Worm (Caenorhabditis elegans) whole organism, L1 larva: ENCODE data around the gene T20B12.5.

Experiments
- C04F5.9 ChIP-seq: sonication (generic microtip); optimal IDR thresholded peaks from 2 replicates; lab custom pipeline; 2016; ENCODE audit warnings: missing genetic modification characterization, missing compliant biosample characterization
- C16A3.4 ChIP-seq: fragments of 150-350 bp; optimal IDR thresholded peaks from 2 replicates; lab custom pipeline; 2014; ENCODE audit warnings: missing biosample characterization, missing genetic modification characterization
- F16B12.6 ChIP-seq: fragments of 150-350 bp; optimal IDR thresholded peaks from 2 replicates; lab custom pipeline; 2014; ENCODE audit warnings: missing biosample characterization, missing genetic modification characterization
- Y116A8C.19 ChIP-seq: sonication (generic microtip); optimal IDR thresholded peaks from 2 replicates; lab custom pipeline; 2016; ENCODE audit warnings: missing compliant biosample characterization, missing genetic modification characterization, borderline replicate concordance
- aha-1 ChIP-seq: fragments of 150-350 bp; optimal IDR thresholded peaks from 2 replicates; lab custom pipeline; 2014; ENCODE audit warnings: missing biosample characterization, missing genetic modification characterization
- aly-2 ChIP-seq: fragments of 150-350 bp; optimal IDR thresholded peaks from 2 replicates; lab custom pipeline; 2014; ENCODE audit warnings: missing biosample characterization, missing genetic modification characterization
- ceh-8 ChIP-seq: fragments of 200-800 bp; sonication (Bioruptor generic); optimal IDR thresholded peaks from 2 replicates; lab custom pipeline; 2018; ENCODE audit warnings: mild to moderate bottlenecking, missing genetic modification characterization, moderate library complexity, missing compliant biosample characterization
- ceh-88 ChIP-seq: fragments of 200-800 bp; sonication (Bioruptor generic); IDR thresholded peaks from 2 replicates; pipeline ENCODE4 v1.3.6; 2022; ENCODE audit warnings: missing genetic modification characterization, missing compliant biosample characterization
- ceh-90 ChIP-seq: sonication (generic microtip); optimal IDR thresholded peaks from 2 replicates; lab custom pipeline; 2016; ENCODE audit warnings: missing genetic modification characterization, missing compliant biosample characterization
- dpl-1 ChIP-seq, 3 experiments: fragments of 150-350 bp in 2 of 3; sonication (generic microtip) in 1 of 3; optimal IDR thresholded peaks; 2 replicates each; lab custom pipeline; 2014 to 2017; ENCODE audit warnings: missing biosample characterization in 3 of 3, missing genetic modification characterization in 3 of 3, missing genetic modification reagents in 3 of 3
- dsc-1 ChIP-seq: sonication (generic microtip); optimal IDR thresholded peaks from 2 replicates; lab custom pipeline; 2016; ENCODE audit warnings: mild to moderate bottlenecking, missing genetic modification characterization, missing compliant biosample characterization
- efl-3 ChIP-seq: fragments of 200-800 bp; sonication (Bioruptor generic); optimal IDR thresholded peaks from 2 replicates; lab custom pipeline; 2018; ENCODE audit warnings: mild to moderate bottlenecking, missing genetic modification characterization, missing compliant biosample characterization
- elt-3 ChIP-seq, 6 experiments: fragments of 150-350 bp in 1 of 6; sonication (generic microtip); optimal IDR thresholded peaks; 2 replicates each; lab custom pipeline; 2017 to 2018; ENCODE audit warnings: missing biosample characterization in 6 of 6, missing genetic modification characterization in 6 of 6, inconsistent platforms in 1 of 6
- fkh-4 ChIP-seq: sonication (generic microtip); optimal IDR thresholded peaks from 2 replicates; lab custom pipeline; 2016; ENCODE audit warnings: missing compliant biosample characterization, missing genetic modification characterization, borderline replicate concordance
- fkh-8 ChIP-seq: sonication (generic microtip); optimal IDR thresholded peaks from 2 replicates; lab custom pipeline; 2016; ENCODE audit warnings: mild to moderate bottlenecking, missing genetic modification characterization, missing compliant biosample characterization
- fos-1 ChIP-seq: fragments of 150-350 bp; optimal IDR thresholded peaks from 2 replicates; lab custom pipeline; 2014; ENCODE audit warnings: missing biosample characterization, missing genetic modification characterization
- hlh-17 ChIP-seq: fragments of 200-800 bp; sonication (Bioruptor generic); optimal IDR thresholded peaks from 2 replicates; lab custom pipeline; 2018; ENCODE audit warnings: missing genetic modification characterization, mild to moderate bottlenecking, missing compliant biosample characterization, moderate library complexity, borderline replicate concordance
- hlh-4 ChIP-seq: sonication (generic microtip); optimal IDR thresholded peaks from 2 replicates; lab custom pipeline; 2016; ENCODE audit warnings: mild to moderate bottlenecking, missing genetic modification characterization, missing compliant biosample characterization
- irx-1 ChIP-seq: sonication (generic microtip); optimal IDR thresholded peaks from 2 replicates; lab custom pipeline; 2016; ENCODE audit warnings: missing genetic modification characterization, missing compliant biosample characterization
- jun-1 ChIP-seq: fragments of 150-350 bp; optimal IDR thresholded peaks from 2 replicates; lab custom pipeline; 2014; ENCODE audit warnings: missing biosample characterization, missing genetic modification reagents, missing genetic modification characterization
- lin-13 ChIP-seq: fragments of 150-350 bp; optimal IDR thresholded peaks from 2 replicates; lab custom pipeline; 2014; ENCODE audit warnings: missing biosample characterization, missing genetic modification reagents, missing genetic modification characterization
- lin-35 ChIP-seq, 2 experiments: fragments of 150-350 bp; optimal IDR thresholded peaks; 2 replicates each; lab custom pipeline; 2014; ENCODE audit warnings: missing biosample characterization in 2 of 2, missing genetic modification characterization in 2 of 2, missing genetic modification reagents in 2 of 2
- lsy-2 ChIP-seq, 2 experiments: fragments of 150-350 bp; optimal IDR thresholded peaks; 2 replicates each; lab custom pipeline; 2014; ENCODE audit warnings: missing biosample characterization in 2 of 2, missing genetic modification characterization in 2 of 2
- mab-9 ChIP-seq: fragments of 200-800 bp; sonication (Bioruptor generic); IDR thresholded peaks from 2 replicates; pipeline ENCODE4 v1.3.6; 2022; ENCODE audit warnings: missing genetic modification reagents, missing genetic modification characterization, missing compliant biosample characterization
- mep-1 ChIP-seq: fragments of 150-350 bp; optimal IDR thresholded peaks from 2 replicates; lab custom pipeline; 2014; ENCODE audit warnings: missing biosample characterization, missing genetic modification characterization
- nhr-12 ChIP-seq: sonication (generic microtip); optimal IDR thresholded peaks from 2 replicates; lab custom pipeline; 2017; ENCODE audit warnings: missing biosample characterization, missing genetic modification characterization
- nhr-19 ChIP-seq: fragments of 200-800 bp; sonication (Bioruptor generic); conservative IDR thresholded peaks from 2 replicates; pipeline ENCODE4 v1.3.6; 2022; ENCODE audit warnings: missing genetic modification characterization, missing compliant biosample characterization
- nhr-20 ChIP-seq: sonication (generic microtip); optimal IDR thresholded peaks from 2 replicates; lab custom pipeline; 2016; ENCODE audit warnings: mild to moderate bottlenecking, missing genetic modification characterization, missing compliant biosample characterization
- nhr-47 ChIP-seq: sonication (generic microtip); optimal IDR thresholded peaks from 2 replicates; lab custom pipeline; 2016; ENCODE audit warnings: mild to moderate bottlenecking, missing genetic modification characterization, moderate library complexity, missing compliant biosample characterization
- nhr-71 ChIP-seq: sonication (generic microtip); optimal IDR thresholded peaks from 2 replicates; lab custom pipeline; 2016; ENCODE audit warnings: mild to moderate bottlenecking, missing genetic modification characterization, moderate library complexity, missing compliant biosample characterization
- nhr-77 ChIP-seq: fragments of 150-350 bp; optimal IDR thresholded peaks from 2 replicates; lab custom pipeline; 2014; ENCODE audit warnings: missing biosample characterization, missing genetic modification characterization
- pag-3 ChIP-seq: sonication (generic microtip); optimal IDR thresholded peaks from 2 replicates; lab custom pipeline; 2017; ENCODE audit warnings: missing genetic modification characterization, mild to moderate bottlenecking, missing compliant biosample characterization, antibody characterized with exemption, borderline replicate concordance; ENCODE audit not compliant: insufficient read depth
- pax-3 ChIP-seq: fragments of 200-800 bp; sonication (Bioruptor generic); optimal IDR thresholded peaks from 2 replicates; lab custom pipeline; 2018; ENCODE audit warnings: mild to moderate bottlenecking, missing genetic modification characterization, moderate library complexity, missing compliant biosample characterization
- pqm-1 ChIP-seq: sonication (generic microtip); optimal IDR thresholded peaks from 3 replicates; lab custom pipeline; 2017; ENCODE audit warnings: missing biosample characterization, missing genetic modification characterization
- rnt-1 ChIP-seq: sonication (generic microtip); optimal IDR thresholded peaks from 2 replicates; lab custom pipeline; 2016; ENCODE audit warnings: mild to moderate bottlenecking, missing genetic modification characterization, moderate library complexity, missing compliant biosample characterization
- snpc-4 ChIP-seq: fragments of 150-350 bp; optimal IDR thresholded peaks from 2 replicates; lab custom pipeline; 2014; ENCODE audit warnings: missing biosample characterization, missing genetic modification characterization
- snu-23 ChIP-seq: sonication (generic microtip); optimal IDR thresholded peaks from 2 replicates; lab custom pipeline; 2016; ENCODE audit warnings: missing genetic modification characterization, missing compliant biosample characterization
- sox-4 ChIP-seq: sonication (generic microtip); optimal IDR thresholded peaks from 2 replicates; lab custom pipeline; 2016; ENCODE audit warnings: missing genetic modification characterization, missing compliant biosample characterization
- sptf-1 ChIP-seq: fragments of 150-350 bp; optimal IDR thresholded peaks from 2 replicates; lab custom pipeline; 2014; ENCODE audit warnings: missing biosample characterization, missing genetic modification characterization
- sup-37 ChIP-seq: fragments of 200-800 bp; sonication (Bioruptor generic); optimal IDR thresholded peaks from 2 replicates; lab custom pipeline; 2018; ENCODE audit warnings: mild to moderate bottlenecking, missing genetic modification characterization, missing compliant biosample characterization
- tbx-2 ChIP-seq: sonication (generic microtip); optimal IDR thresholded peaks from 2 replicates; lab custom pipeline; 2016; ENCODE audit warnings: missing genetic modification characterization, missing compliant biosample characterization
- tlp-1 ChIP-seq: fragments of 150-350 bp; optimal IDR thresholded peaks from 2 replicates; lab custom pipeline; 2014; ENCODE audit warnings: missing biosample characterization, missing genetic modification characterization
- unc-130 ChIP-seq: fragments of 150-350 bp; optimal IDR thresholded peaks from 2 replicates; lab custom pipeline; 2017; ENCODE audit warnings: missing biosample characterization, missing genetic modification characterization, inconsistent platforms
- unc-62 ChIP-seq: fragments of 150-350 bp; optimal IDR thresholded peaks from 2 replicates; lab custom pipeline; 2014; ENCODE audit warnings: missing biosample characterization, missing genetic modification reagents, missing genetic modification characterization
- vab-15 ChIP-seq: sonication (generic microtip); optimal IDR thresholded peaks from 2 replicates; lab custom pipeline; 2017; ENCODE audit warnings: missing genotype, mild to moderate bottlenecking, missing genetic modification characterization, missing compliant biosample characterization
- zag-1 ChIP-seq: fragments of 150-350 bp; optimal IDR thresholded peaks from 2 replicates; lab custom pipeline; 2014; ENCODE audit warnings: missing biosample characterization, missing genetic modification characterization
- zip-4 ChIP-seq: fragments of 200-800 bp; sonication (Bioruptor generic); optimal IDR thresholded peaks from 2 replicates; lab custom pipeline; 2018; ENCODE audit warnings: mild to moderate bottlenecking, missing genetic modification characterization, moderate library complexity, missing compliant biosample characterization
- ztf-11 ChIP-seq, 2 experiments: sonication (generic microtip); optimal IDR thresholded peaks; 2 replicates each; lab custom pipeline; 2016 to 2017; ENCODE audit warnings: missing genetic modification characterization in 2 of 2, missing biosample characterization in 1 of 2, missing compliant biosample characterization in 1 of 2

The T20B12.5 gene

DNA sequence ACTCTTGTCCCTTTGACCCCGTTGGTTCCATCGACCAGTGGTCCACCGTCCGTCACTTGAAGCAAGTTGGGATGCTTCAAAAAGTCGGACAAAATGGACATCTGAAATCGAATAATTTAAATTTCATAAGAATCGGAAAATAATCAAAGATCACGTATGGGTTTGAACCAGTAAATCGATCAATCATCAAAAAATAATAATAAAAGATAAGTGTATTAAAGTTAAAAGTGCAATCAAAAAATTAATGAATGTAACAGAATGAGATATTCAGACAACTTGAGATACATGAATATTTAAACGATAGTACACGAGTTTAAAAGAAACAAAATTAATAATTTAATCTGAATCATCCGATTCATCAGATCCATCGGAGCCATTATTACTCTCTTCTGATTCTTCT is 12.0 kb upstream of the T20B12.5 start, which contains the start of gene T20B12.7:
Gene T20B12.7 (minus strand): TSS at position 101 of the 400 bp plus-strand sequence.
- TF ChIP-seq mep-1 (tag; lab: Kevin White, UChicago) (no peak), fkh-8 (tag; lab: Kevin White, UChicago) (no peak), C16A3.4 (tag; lab: Kevin White, UChicago) (no peak), snu-23 (GFP tag; lab: Kevin White, UChicago) (no peak), aha-1 (tag; lab: Kevin White, UChicago) (no peak), sox-4 (tag; lab: Kevin White, UChicago) (no peak), mab-9 (GFP tag; lab: Robert Waterston, UW) (no peak), nhr-19 (no peak), vab-15 (tag; lab: Kevin White, UChicago) (no peak), snpc-4 (no peak)

DNA sequence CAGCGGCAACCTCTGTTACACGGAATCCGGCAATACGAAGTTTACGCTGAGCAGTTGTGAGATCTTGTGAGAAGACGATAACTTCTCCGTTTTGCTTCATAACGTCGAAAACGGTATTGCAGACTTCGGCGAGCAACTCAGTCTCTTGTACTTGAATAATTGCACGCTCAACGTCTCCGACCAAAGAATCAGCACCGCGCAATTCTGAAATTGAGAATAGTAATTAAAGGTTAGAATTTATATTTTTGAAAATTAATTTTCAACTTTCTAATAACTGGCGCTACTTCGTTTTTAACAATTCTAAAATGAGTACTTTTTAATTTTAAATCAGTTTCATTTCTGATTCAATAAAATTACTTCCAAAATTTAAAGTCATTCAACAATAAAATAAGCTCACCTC is 11.6 kb upstream of the T20B12.5 start:
- TF ChIP-seq sup-37 (GFP tag; lab: Kevin White, UChicago) (no peak), rnt-1 (no peak), tlp-1 (tag; lab: Kevin White, UChicago) (no peak), ztf-11 (tag; optimal IDR thresholded peaks at IDR 0.05; lab: Kevin White, UChicago) (no peak)

DNA sequence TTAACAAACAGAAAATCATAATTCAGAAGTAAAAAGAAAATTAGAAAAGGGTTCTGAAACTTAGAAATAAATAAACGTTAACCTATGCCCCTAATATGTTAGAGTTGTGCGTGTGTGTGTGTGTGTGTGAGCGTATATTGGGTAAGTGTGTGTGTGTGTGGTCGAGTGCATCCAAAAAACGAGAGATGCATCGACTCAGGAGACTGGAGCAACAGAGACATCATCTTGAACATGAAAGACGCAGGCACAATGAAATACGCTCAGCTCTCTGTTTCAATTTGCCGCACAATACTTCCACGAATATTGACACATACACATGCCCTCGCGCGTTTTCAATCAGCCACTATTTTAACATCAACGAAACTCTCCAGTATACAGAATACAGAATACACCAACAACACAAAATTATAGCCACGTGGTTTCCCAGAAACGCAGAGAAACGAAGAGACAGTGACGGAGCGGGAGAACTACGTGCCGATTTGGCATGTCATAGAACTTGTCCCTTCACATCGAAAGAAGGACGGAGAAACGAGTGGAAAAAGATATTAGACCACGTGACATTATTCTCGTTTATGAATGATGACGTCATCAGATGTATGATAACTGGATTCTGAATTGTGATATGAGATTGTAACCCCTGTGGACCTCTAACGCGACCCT is 9.4 kb upstream of the T20B12.5 start:
- peak; percentile 18 for TF ChIP-seq ceh-8
- TF ChIP-seq hlh-4 (tag; lab: Kevin White, UChicago), result no peak
- TF ChIP-seq pag-3 (tag; lab: Kevin White, UChicago), result no peak
- TF ChIP-seq lin-13 (GFP tag; lab: Kevin White, UChicago), result peak; percentile 38
- no peak for TF ChIP-seq unc-62 (GFP tag; lab: Kevin White, UChicago)
- TF ChIP-seq efl-3 (GFP tag; lab: Kevin White, UChicago), result no peak
- peak; percentile 27 for TF ChIP-seq F16B12.6 (tag; lab: Kevin White, UChicago)
- peak in 5 of 6 experiments; percentile 14 to 91 (median 53) for TF ChIP-seq elt-3 (tag; optimal IDR thresholded peaks at IDR 0.05; lab: Kevin White, UChicago)
- TF ChIP-seq hlh-17 (GFP tag; lab: Kevin White, UChicago), result no peak
- TF ChIP-seq lsy-2 (tag; optimal IDR thresholded peaks at IDR 0.05; lab: Kevin White, UChicago), result peak; percentile 55 to 64
- no peak for TF ChIP-seq nhr-12 (tag; lab: Kevin White, UChicago)
- peak; percentile 93 for TF ChIP-seq nhr-71 (tag; lab: Kevin White, UChicago)
- peak; percentile 79 for TF ChIP-seq tbx-2
- no peak for TF ChIP-seq sptf-1 (tag; lab: Kevin White, UChicago)
- no peak for TF ChIP-seq ceh-88
- TF ChIP-seq Y116A8C.19, result no peak
- TF ChIP-seq irx-1, result peak; percentile 64
- no peak for TF ChIP-seq fkh-4 (tag; lab: Kevin White, UChicago)
- no peak for TF ChIP-seq ceh-90 (tag; lab: Kevin White, UChicago)
- no peak for TF ChIP-seq fos-1 (tag; lab: Kevin White, UChicago)
- peak; percentile 4 for TF ChIP-seq C04F5.9 (tag; lab: Kevin White, UChicago)
- no peak for TF ChIP-seq zag-1 (tag; lab: Kevin White, UChicago)
- peak; percentile 27 for TF ChIP-seq aly-2 (tag; lab: Kevin White, UChicago)
- peak; percentile 40 for TF ChIP-seq fkh-8 (tag; lab: Kevin White, UChicago)
- TF ChIP-seq zip-4 (GFP tag; lab: Kevin White, UChicago), result no peak
- no peak for TF ChIP-seq mab-9 (GFP tag; lab: Robert Waterston, UW)
- TF ChIP-seq C16A3.4 (tag; lab: Kevin White, UChicago), result peak; percentile 63
- peak; percentile 36 to 85 for TF ChIP-seq lin-35 (GFP tag; optimal IDR thresholded peaks at IDR 0.05; lab: Kevin White, UChicago)
- TF ChIP-seq vab-15 (tag; lab: Kevin White, UChicago), result peak; percentile 33
- TF ChIP-seq nhr-77 (tag; lab: Kevin White, UChicago), result peak; percentile 4
- TF ChIP-seq pqm-1 (tag; lab: Kevin White, UChicago), result no peak
- TF ChIP-seq nhr-47, result peak; percentile 79
- TF ChIP-seq pax-3 (tag; lab: Kevin White, UChicago), result no peak
- TF ChIP-seq nhr-20 (tag; lab: Kevin White, UChicago), result peak; percentile 95
- peak; percentile 58 for TF ChIP-seq jun-1 (tag; lab: Kevin White, UChicago)
- peak; percentile 41 to 57 (median 42) for TF ChIP-seq dpl-1 (GFP tag; optimal IDR thresholded peaks at IDR 0.05; lab: Kevin White, UChicago)
- TF ChIP-seq unc-130 (tag; lab: Kevin White, UChicago), result peak; percentile 17
- TF ChIP-seq dsc-1 (tag; lab: Kevin White, UChicago), result peak; percentile 14
